Worm (Caenorhabditis elegans) whole organism, young adult: Measurements from ENCODE around the gene str-125.

ENCODE experiments used
- aptf-3 ChIP-seq: fragments of 200-800 bp; sonication (Bioruptor generic); IDR thresholded peaks from 2 replicates; pipeline ENCODE4 v1.3.6; 2022; ENCODE audit warnings: missing genetic modification characterization, missing compliant biosample characterization
- ceh-40 ChIP-seq: fragments of 200-800 bp; sonication (Bioruptor generic); IDR thresholded peaks from 2 replicates; pipeline ENCODE4 v1.3.6; 2022; ENCODE audit warnings: missing genetic modification characterization, missing compliant biosample characterization

DNA sequence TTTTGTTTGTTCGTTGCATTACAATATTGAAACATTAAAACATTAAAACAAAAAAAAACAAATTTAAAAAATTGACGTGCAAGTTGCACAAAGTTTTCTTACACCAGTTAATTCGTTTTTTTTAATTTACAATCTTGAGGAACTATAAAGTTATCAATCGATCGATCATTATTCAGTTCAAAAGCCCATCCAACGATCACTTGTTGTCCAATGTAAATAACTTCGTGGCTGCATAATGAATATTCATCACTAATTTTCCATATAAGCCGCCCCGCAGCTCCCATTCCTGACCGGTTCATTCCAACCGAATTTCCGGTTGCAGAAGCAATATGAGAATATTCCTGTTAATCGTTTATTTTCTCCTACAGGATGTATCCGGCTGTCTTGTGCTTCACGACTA, 33.5 kb downstream of the str-125 start, which contains the start of gene hpo-33:
- no peak for TF ChIP-seq aptf-3 (GFP tag; lab: Robert Waterston, UW)
- no peak for TF ChIP-seq ceh-40 (GFP tag; lab: Robert Waterston, UW)
